Fruit fly (Drosophila melanogaster) whole organism, pupa: ENCODE results near the gene sosie.

Experiments
- CG10348 ChIP-seq: fragments of 200-800 bp; sonication (Bioruptor generic); IDR thresholded peaks from 2 replicates; pipeline ENCODE4 v1.3.6; 2022; ENCODE audit warnings: missing biosample characterization, missing genetic modification characterization
- CG12605 ChIP-seq: fragments of 200-800 bp; sonication (Bioruptor generic); IDR thresholded peaks from 2 replicates; pipeline ENCODE4 v1.3.6; 2022; ENCODE audit warnings: missing biosample characterization, missing genetic modification characterization
- CG13204 ChIP-seq: fragments of 200-800 bp; sonication (Bioruptor generic); optimal IDR thresholded peaks from 2 replicates; lab custom pipeline; 2018; ENCODE audit warnings: missing biosample characterization, mild to moderate bottlenecking, missing genetic modification characterization, moderate library complexity
- CG14655 ChIP-seq: fragments of 200-800 bp; sonication (Bioruptor generic); optimal IDR thresholded peaks from 3 replicates; lab custom pipeline; 2017; ENCODE audit warnings: mild to moderate bottlenecking, missing biosample characterization, missing genetic modification reagents, missing genetic modification characterization
- CG15710 ChIP-seq: fragments of 200-800 bp; sonication (Bioruptor generic); optimal IDR thresholded peaks from 2 replicates; lab custom pipeline; 2018; ENCODE audit warnings: missing biosample characterization, mild to moderate bottlenecking, missing genetic modification characterization, moderate library complexity
- CG17806 ChIP-seq: fragments of 200-800 bp; sonication (Bioruptor generic); optimal IDR thresholded peaks from 2 replicates; lab custom pipeline; 2018; ENCODE audit warnings: missing biosample characterization, mild to moderate bottlenecking, missing genetic modification characterization, moderate library complexity
- CG32121 ChIP-seq: fragments of 200-800 bp; sonication (Bioruptor generic); IDR thresholded peaks from 2 replicates; pipeline ENCODE4 v1.3.6; 2022; ENCODE audit warnings: missing biosample characterization, missing genetic modification characterization
- CG34367 ChIP-seq: fragments of 200-800 bp; sonication (Bioruptor generic); optimal IDR thresholded peaks from 2 replicates; lab custom pipeline; 2018; ENCODE audit warnings: missing biosample characterization, mild to moderate bottlenecking, missing genetic modification characterization
- CG4496 ChIP-seq: fragments of 200-800 bp; sonication (Bioruptor generic); IDR thresholded peaks from 3 replicates; pipeline ENCODE4 v1.3.6; 2022; ENCODE audit warnings: missing biosample characterization, missing genetic modification characterization
- CG8159 ChIP-seq: fragments of 200-800 bp; sonication (Bioruptor generic); optimal IDR thresholded peaks from 3 replicates; lab custom pipeline; 2018; ENCODE audit warnings: missing biosample characterization, mild to moderate bottlenecking, missing genetic modification characterization, moderate library complexity
- CG8301 ChIP-seq: fragments of 200-800 bp; sonication (Bioruptor generic); optimal IDR thresholded peaks from 2 replicates; lab custom pipeline; 2018; ENCODE audit warnings: missing biosample characterization, mild to moderate bottlenecking, missing genetic modification characterization
- CG9948 ChIP-seq: fragments of 200-800 bp; sonication (Bioruptor generic); optimal IDR thresholded peaks from 2 replicates; lab custom pipeline; 2018; ENCODE audit warnings: missing biosample characterization, mild to moderate bottlenecking, missing genetic modification characterization, moderate library complexity
- D1 ChIP-seq: fragments of 200-800 bp; sonication (Bioruptor generic); optimal IDR thresholded peaks from 2 replicates; lab custom pipeline; 2018; ENCODE audit warnings: missing biosample characterization, mild to moderate bottlenecking, missing genetic modification characterization, moderate library complexity
- EcR ChIP-seq: fragments of 200-800 bp; sonication (Bioruptor generic); optimal IDR thresholded peaks from 3 replicates; lab custom pipeline; 2019; ENCODE audit warnings: missing biosample characterization, missing genetic modification characterization, mild to moderate bottlenecking, moderate library complexity, missing genetic modification reagents
- Ets98B ChIP-seq: fragments of 200-800 bp; sonication (Bioruptor generic); IDR thresholded peaks from 2 replicates; pipeline ENCODE4 v1.3.6; 2022; ENCODE audit warnings: missing biosample characterization, missing genetic modification characterization
- Pif1A ChIP-seq: fragments of 200-800 bp; sonication (Bioruptor generic); optimal IDR thresholded peaks from 3 replicates; lab custom pipeline; 2016; ENCODE audit warnings: missing biosample characterization, missing genetic modification characterization
- Pif1B ChIP-seq: fragments of 200-800 bp; sonication (Bioruptor generic); optimal IDR thresholded peaks from 3 replicates; lab custom pipeline; 2016; ENCODE audit warnings: missing biosample characterization, missing genetic modification characterization
- Snoo ChIP-seq: fragments of 200-800 bp; sonication (Bioruptor generic); optimal IDR thresholded peaks from 3 replicates; lab custom pipeline; 2017; ENCODE audit warnings: missing biosample characterization, mild to moderate bottlenecking, missing genetic modification characterization, inconsistent platforms
- fd96Ca ChIP-seq: fragments of 200-800 bp; sonication (Bioruptor generic); IDR thresholded peaks from 3 replicates; pipeline ENCODE4 v1.3.6; 2022; ENCODE audit warnings: missing biosample characterization, missing genetic modification characterization
- gl ChIP-seq: fragments of 200-800 bp; sonication (Bioruptor generic); optimal IDR thresholded peaks from 2 replicates; lab custom pipeline; 2018; ENCODE audit warnings: missing biosample characterization, mild to moderate bottlenecking, missing genetic modification characterization
- rn ChIP-seq: fragments of 200-800 bp; sonication (Bioruptor generic); IDR thresholded peaks from 2 replicates; pipeline ENCODE4 v1.3.6; 2022; ENCODE audit warnings: missing biosample characterization, missing genetic modification characterization

sosie gene

DNA sequence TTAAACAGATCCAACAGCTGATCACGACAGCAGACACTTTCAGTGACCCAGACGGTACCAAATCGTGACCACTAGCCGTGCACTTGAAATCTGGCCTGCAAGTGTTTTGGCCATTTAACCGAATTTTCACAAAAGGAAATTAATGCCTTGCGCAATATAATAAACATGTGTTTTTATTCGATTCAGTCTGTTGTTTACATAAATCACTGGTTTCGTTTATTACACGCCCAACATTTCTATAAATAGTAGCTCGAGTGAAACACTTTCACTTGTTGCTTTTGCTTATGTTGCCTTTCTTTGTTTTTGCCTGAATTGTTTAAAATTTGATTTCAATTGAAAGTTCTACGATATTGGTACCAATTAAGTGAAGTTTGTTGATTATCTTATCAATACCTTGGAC, 21.4 kb upstream of the sosie start:
- TF ChIP-seq CG32121 (GFP tag; lab: Robert Waterston, UW) (no peak), CG14655 (GFP tag; lab: Kevin White, UChicago) (no peak), EcR (GFP tag; lab: Kevin White, UChicago) (no peak), CG15710 (no peak), Pif1A (GFP tag; lab: Kevin White, UChicago) (no peak), CG34367 (tag; lab: Kevin White, UChicago) (no peak), rn (GFP tag; lab: Robert Waterston, UW) (no peak), CG12605 (no peak), fd96Ca (GFP tag; lab: Robert Waterston, UW) (no peak), CG8301 (tag; lab: Kevin White, UChicago) (no peak), CG13204 (GFP tag; lab: Kevin White, UChicago) (no peak), Pif1B (GFP tag; lab: Kevin White, UChicago) (no peak), Ets98B (no peak), CG8159 (tag; lab: Kevin White, UChicago) (no peak), CG9948 (tag; lab: Kevin White, UChicago) (no peak), D1 (no peak), CG4496 (GFP tag; lab: Robert Waterston, UW) (no peak), Snoo (tag; lab: Kevin White, UChicago) (no peak)

DNA sequence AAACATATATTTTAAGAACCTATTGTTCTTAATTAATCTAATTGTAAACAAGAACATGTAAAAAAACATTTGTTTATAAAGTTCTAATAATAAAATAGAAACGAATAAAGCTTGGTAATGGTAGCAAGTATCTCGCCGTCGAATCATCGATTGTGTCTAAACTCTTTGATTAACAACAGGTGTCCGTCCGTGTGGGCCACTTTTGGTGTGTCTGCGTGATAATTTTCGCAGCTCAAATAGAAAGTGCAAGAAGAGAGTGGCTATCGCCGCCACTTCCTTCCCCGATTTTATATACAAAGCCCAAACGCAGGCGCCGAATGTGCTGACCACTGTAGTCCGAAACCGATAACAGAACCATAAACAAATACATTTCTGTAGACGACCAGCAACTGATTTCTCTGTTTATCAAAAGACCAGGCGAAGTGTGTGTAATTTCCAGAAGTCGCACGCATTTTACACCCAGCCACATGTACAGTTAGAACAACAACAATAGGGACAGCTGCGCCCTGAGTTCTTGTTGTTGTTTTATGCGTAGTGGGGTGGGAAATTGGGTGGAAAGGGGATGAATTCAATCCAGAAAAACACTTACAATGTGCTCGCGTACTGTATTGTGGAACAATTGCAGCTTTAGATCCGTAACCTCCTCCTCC, 20.6 kb upstream of the sosie start:
- TF ChIP-seq CG12605, result peak; percentile 64
- no peak for TF ChIP-seq CG32121 (GFP tag; lab: Robert Waterston, UW)
- TF ChIP-seq, all 21 proteins: peak for 1

DNA sequence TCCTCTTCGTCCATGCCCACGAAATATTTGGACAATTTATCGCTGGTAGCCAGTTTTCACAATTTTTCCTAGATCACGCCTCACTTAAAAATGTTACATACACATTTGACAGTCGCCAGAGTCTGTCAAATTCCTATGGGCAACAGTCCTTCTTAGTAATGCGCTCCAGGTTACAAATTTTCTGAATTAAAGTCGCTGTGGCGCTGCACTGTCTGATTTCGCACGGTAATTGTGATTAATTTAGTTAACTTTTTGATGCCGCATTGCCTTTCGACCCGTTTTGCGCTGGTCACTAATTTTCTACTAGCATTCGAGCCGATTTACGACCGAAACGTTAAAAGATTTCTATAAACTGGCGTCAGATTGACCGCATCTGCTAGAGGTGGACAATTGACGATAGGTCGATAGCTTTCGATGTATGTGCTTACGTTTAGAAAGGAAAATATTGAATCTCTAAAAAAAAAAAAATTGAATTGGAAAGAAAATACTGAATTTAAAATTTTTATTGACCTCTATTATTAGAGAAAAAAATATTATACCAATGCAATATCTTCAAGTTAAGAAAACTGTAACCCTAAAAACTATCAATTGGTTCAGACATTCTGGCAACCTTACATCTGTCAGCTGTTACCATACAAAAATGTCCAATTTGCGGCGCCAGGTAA, 20.0 kb upstream of the sosie start, which contains the start of the genes lili and CG34150:
Gene lili, minus strand, starts transcription at position 376 of the 665 bp plus-strand sequence.
Gene CG34150, plus strand, starts transcription at position 626 of the 665 bp plus-strand sequence.
- TF ChIP-seq CG12605, result peak; percentile 27
- peak; percentile 60 for TF ChIP-seq CG15710
- TF ChIP-seq CG8301 (tag; lab: Kevin White, UChicago), result no peak
- peak; percentile 38 for TF ChIP-seq CG9948 (tag; lab: Kevin White, UChicago)
- TF ChIP-seq rn (GFP tag; lab: Robert Waterston, UW), result no peak
- no peak for TF ChIP-seq Pif1A (GFP tag; lab: Kevin White, UChicago)
- TF ChIP-seq fd96Ca (GFP tag; lab: Robert Waterston, UW), result no peak
- no peak for TF ChIP-seq D1
- peak; percentile 38; the same call in 1 of the 2 replicates for TF ChIP-seq Ets98B
- peak; percentile 22 for TF ChIP-seq EcR (GFP tag; lab: Kevin White, UChicago)
- TF ChIP-seq Pif1B (GFP tag; lab: Kevin White, UChicago), result no peak
- no peak for TF ChIP-seq CG34367 (tag; lab: Kevin White, UChicago)
- no peak for TF ChIP-seq CG13204 (GFP tag; lab: Kevin White, UChicago)
- no peak for TF ChIP-seq CG8159 (tag; lab: Kevin White, UChicago)
- TF ChIP-seq CG32121 (GFP tag; lab: Robert Waterston, UW), result peak; percentile 28; the same call in 1 of the 2 replicates
- TF ChIP-seq gl, result no peak
- no peak for TF ChIP-seq CG10348 (GFP tag; lab: Robert Waterston, UW)
- peak; percentile 79 for TF ChIP-seq CG4496 (GFP tag; lab: Robert Waterston, UW)
- TF ChIP-seq CG17806 (tag; lab: Kevin White, UChicago), result peak; percentile 39
- TF ChIP-seq CG14655 (GFP tag; lab: Kevin White, UChicago), result no peak
- peak; percentile 31 for TF ChIP-seq Snoo (tag; lab: Kevin White, UChicago)

DNA sequence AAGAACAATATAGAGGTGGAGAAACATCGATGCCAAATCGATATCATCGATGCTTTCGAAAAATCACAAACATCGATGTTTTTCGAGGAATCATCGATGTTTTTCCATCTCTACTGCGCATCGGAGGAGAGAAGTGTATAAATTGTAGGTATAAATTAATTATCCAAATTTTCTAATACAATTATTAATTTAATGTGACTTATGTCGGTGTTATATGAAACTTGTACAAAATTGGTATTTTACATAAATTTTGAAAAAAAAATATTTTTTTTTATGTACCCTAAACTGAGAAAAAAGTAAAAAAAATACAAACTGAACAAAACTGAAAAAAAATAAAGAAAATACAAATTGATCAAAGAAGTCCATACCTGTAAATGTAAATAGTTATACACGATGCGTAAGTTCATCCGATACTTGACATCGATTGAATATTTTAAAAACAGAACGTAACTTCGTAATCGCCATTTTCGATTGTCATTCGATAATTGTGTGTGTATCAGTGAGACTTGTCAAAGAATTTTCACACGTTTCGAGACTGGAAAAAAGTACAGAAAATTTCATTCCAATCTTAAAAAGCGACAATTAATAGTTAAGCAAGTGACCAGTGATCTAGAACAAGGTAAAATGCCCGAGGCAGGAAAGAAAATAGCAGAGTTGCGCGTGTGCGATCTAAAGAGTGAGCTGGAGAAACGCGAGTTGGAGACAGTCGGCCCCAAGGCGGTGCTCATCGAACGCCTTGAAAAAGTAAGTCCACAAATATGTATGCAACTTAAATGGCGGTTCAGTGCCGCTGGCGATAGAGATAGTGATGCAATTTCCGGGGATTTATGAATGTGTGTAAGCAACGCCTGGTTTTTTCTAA, 16.5 kb upstream of the sosie start, which contains the start of the genes CG5808 and Saf-B:
Gene CG5808, minus strand, starts transcription at position 15 of the 862 bp plus-strand sequence.
Gene Saf-B, plus strand, starts transcription at position 472 of the 862 bp plus-strand sequence.
- TF ChIP-seq CG32121 (GFP tag; lab: Robert Waterston, UW), result 0 out of 2 replicates have a peak, but pooled peaks have one; percentile 21
- no peak for TF ChIP-seq rn (GFP tag; lab: Robert Waterston, UW)
- TF ChIP-seq CG34367 (tag; lab: Kevin White, UChicago), result no peak
- TF ChIP-seq Snoo (tag; lab: Kevin White, UChicago), result no peak

DNA sequence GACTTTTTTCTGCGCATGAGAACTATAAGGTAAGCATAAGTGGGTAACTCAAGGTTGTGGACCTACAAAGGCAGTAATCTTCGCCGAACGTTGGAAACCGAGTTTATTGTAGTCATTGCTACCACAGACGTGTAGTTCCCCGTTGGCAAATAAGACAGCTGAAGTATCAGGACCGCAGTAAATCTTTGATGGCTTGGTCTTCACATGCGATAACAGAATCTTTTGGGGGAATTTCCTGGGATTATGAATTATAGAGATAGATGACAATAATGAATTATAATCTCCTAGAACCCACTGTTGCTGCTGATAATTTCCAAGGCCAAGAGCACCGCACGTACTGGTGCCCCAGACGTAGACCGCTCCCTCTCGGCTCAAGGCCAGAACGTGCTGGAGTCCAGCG, 10.7 kb upstream of the sosie start:
- no peak for TF ChIP-seq CG14655 (GFP tag; lab: Kevin White, UChicago)

DNA sequence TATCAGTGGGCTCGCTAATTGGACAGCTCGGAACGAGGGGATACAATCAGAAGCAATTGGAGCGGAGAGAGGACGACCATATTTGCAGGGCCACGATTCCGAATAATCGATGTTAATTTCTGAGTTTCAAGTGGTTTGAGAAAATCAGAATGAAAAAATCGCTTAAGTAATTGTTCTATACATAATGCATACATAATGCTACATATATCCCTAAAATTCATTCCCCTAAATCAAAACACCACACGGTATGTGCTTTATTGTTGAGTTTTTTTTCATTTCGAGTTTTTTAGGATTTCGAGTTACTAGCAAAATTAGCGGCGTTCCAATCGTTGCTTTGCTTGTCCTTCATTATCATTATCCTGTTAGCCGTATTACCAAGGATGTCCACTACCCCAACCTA, 8.2 kb upstream of the sosie start, which contains the start of gene niki:
Gene niki, minus strand, starts transcription at position 101 of the 400 bp plus-strand sequence.
- no peak for TF ChIP-seq CG8301 (tag; lab: Kevin White, UChicago)
- no peak for TF ChIP-seq CG12605
- TF ChIP-seq fd96Ca (GFP tag; lab: Robert Waterston, UW), result no peak
